Worm (Caenorhabditis elegans) whole organism, dauer: Measurements from ENCODE around the gene ccm-2.

Experiments used
- unc-62 ChIP-seq: sonication (generic microtip); optimal IDR thresholded peaks from 2 replicates; lab custom pipeline; 2017; ENCODE audit warnings: missing biosample characterization, missing genetic modification reagents, missing genetic modification characterization

ccm-2 gene

ce11 chrIV:1868981-1869380 lies 34.6 kb downstream of the ccm-2 start:
- TF ChIP-seq unc-62: no peak

ce11 chrIV:1872052-1872451 lies 37.6 kb downstream of the ccm-2 start:
- no peak for TF ChIP-seq unc-62

ce11 chrIV:1878501-1878900 lies 44.1 kb downstream of the ccm-2 start:
- no peak for TF ChIP-seq unc-62

- no peak for TF ChIP-seq unc-62
Measured at ce11 chrIV:1891586-1891985, 57.2 kb downstream of the ccm-2 start.

- TF ChIP-seq unc-62: no peak
Measured at ce11 chrIV:1892638-1893037, 58.2 kb downstream of the ccm-2 start.

ce11 chrIV:1895024-1895423 lies 60.6 kb downstream of the ccm-2 start:
- TF ChIP-seq unc-62: no peak

- TF ChIP-seq unc-62: no peak
Measured at ce11 chrIV:1896145-1896544, 61.7 kb downstream of the ccm-2 start.
